Fruit fly (Drosophila melanogaster) whole organism, adult: ENCODE data around the gene Ddr.

Experiments used
- CG11617 ChIP-seq: fragments of 200-800 bp; sonication (Bioruptor generic); optimal IDR thresholded peaks from 2 replicates; lab custom pipeline; 2017; ENCODE audit warnings: mild to moderate bottlenecking, missing biosample characterization, missing genetic modification reagents, missing genetic modification characterization
- CG12768 ChIP-seq: fragments of 200-800 bp; sonication (Bioruptor generic); optimal IDR thresholded peaks from 2 replicates; lab custom pipeline; 2017; ENCODE audit warnings: missing biosample characterization, missing genetic modification characterization, mild to moderate bottlenecking, moderate library complexity, missing genetic modification reagents
- CG1620 ChIP-seq: fragments of 200-800 bp; sonication (Bioruptor generic); optimal IDR thresholded peaks from 2 replicates; lab custom pipeline; 2016; ENCODE audit warnings: missing biosample characterization, missing genetic modification characterization
- CG7101 ChIP-seq: fragments of 200-800 bp; sonication (Bioruptor generic); optimal IDR thresholded peaks from 2 replicates; lab custom pipeline; 2018; ENCODE audit warnings: missing biosample characterization, mild to moderate bottlenecking, missing genetic modification characterization, moderate library complexity
- Hr96 ChIP-seq: fragments of 200-800 bp; sonication (Bioruptor generic); optimal IDR thresholded peaks from 2 replicates; lab custom pipeline; 2016; ENCODE audit warnings: missing biosample characterization, missing genetic modification characterization
- Mnt ChIP-seq: fragments of 200-800 bp; sonication (Bioruptor generic); optimal IDR thresholded peaks from 2 replicates; lab custom pipeline; 2016; ENCODE audit warnings: missing biosample characterization, mild to moderate bottlenecking, missing genetic modification characterization
- cnc ChIP-seq, 2 experiments: fragments of >200 bp; optimal IDR thresholded peaks; 2 replicates each; lab custom pipeline; 2017

DNA sequence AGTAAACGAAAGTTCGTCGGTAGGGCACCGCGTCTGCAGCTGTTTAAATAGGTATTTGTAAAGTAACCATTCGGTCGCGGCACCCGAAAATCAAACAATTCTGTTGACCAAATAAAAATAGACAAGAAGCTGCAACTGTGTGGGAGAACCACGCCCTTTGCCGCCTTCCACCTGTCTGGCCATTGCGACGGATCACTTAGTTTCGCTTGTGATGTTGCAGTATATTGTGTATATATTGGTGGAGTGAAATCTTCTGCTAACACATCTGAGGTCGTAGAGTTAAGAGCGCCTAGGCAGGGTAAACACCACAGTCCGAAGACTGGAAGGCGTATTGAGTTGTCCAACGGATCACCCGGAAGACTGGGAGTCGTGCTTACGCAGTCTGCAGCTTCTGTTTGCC, 30.5 kb downstream of the Ddr start:
- no peak for TF ChIP-seq CG7101 (tag; lab: Kevin White, UChicago)
- TF ChIP-seq CG11617 (GFP tag; lab: Kevin White, UChicago): no peak
- no peak for TF ChIP-seq Hr96 (GFP tag; lab: Kevin White, UChicago)
- TF ChIP-seq CG12768 (GFP tag; lab: Kevin White, UChicago): no peak
- TF ChIP-seq cnc (optimal IDR thresholded peaks at IDR 0.05; lab: Kevin White, UChicago): no peak
- no peak for TF ChIP-seq CG1620
- no peak for TF ChIP-seq Mnt
